Worm (Caenorhabditis elegans) whole organism, L4/young adult: ENCODE measurements around the gene F54B11.11.

Source experiments
- dao-5 ChIP-seq: sonication (generic microtip); optimal IDR thresholded peaks from 2 replicates; lab custom pipeline; 2016; ENCODE audit warnings: missing genotype, missing genetic modification characterization, moderate library complexity, missing compliant biosample characterization
- him-1 ChIP-seq: sonication (generic microtip); optimal IDR thresholded peaks from 2 replicates; lab custom pipeline; 2016; ENCODE audit warnings: missing genotype, missing genetic modification reagents, missing genetic modification characterization, missing compliant biosample characterization

ce11 chrX:13550890-13551289, 27.7 kb upstream of the F54B11.11 start, which contains the start of gene odr-1:
- TF ChIP-seq him-1 (no peak), dao-5 (tag; lab: Kevin White, UChicago) (no peak)
